Worm (Caenorhabditis elegans) whole organism, midembryonic: Measurements from ENCODE around the gene gba-4.
"Not testable (repeated sequence)": the region's sequence is repeated elsewhere in the genome, so short reads cannot be mapped to it uniquely, and the experiment has no call there.

ENCODE experiments used
- T22C8.4 ChIP-seq: fragments of 200-800 bp; sonication (Bioruptor generic); IDR thresholded peaks from 2 replicates; pipeline ENCODE4 v1.3.6; 2022; ENCODE audit warnings: missing genetic modification characterization, missing compliant biosample characterization
- cog-1 ChIP-seq: sonication (generic microtip); optimal IDR thresholded peaks from 2 replicates; lab custom pipeline; 2016; ENCODE audit warnings: missing genetic modification characterization, missing compliant biosample characterization
- flt-1 ChIP-seq: fragments of 200-800 bp; sonication (Bioruptor generic); IDR thresholded peaks from 2 replicates; pipeline ENCODE4 v1.3.6; 2022; ENCODE audit warnings: missing genetic modification characterization, missing compliant biosample characterization
- klf-2 ChIP-seq: fragments of 200-800 bp; sonication (Bioruptor generic); conservative IDR thresholded peaks from 2 replicates; pipeline ENCODE4 v1.3.6; 2022; ENCODE audit warnings: missing genetic modification reagents, missing genetic modification characterization, missing compliant biosample characterization
- med-1 ChIP-seq: sonication (generic microtip); optimal IDR thresholded peaks from 2 replicates; lab custom pipeline; 2017; ENCODE audit warnings: missing genetic modification characterization, mild to moderate bottlenecking, missing compliant biosample characterization, antibody characterized with exemption, missing genetic modification reagents; ENCODE audit not compliant: insufficient read depth
- ref-1 ChIP-seq: fragments of 200-800 bp; sonication (Bioruptor generic); conservative IDR thresholded peaks from 2 replicates; pipeline ENCODE4 v1.3.6; 2022; ENCODE audit warnings: missing genetic modification reagents, missing genetic modification characterization, missing compliant biosample characterization
- tab-1 ChIP-seq: fragments of 200-800 bp; sonication (Bioruptor generic); IDR thresholded peaks from 2 replicates; pipeline ENCODE4 v1.3.6; 2022; ENCODE audit warnings: missing genetic modification characterization, missing compliant biosample characterization
- ztf-23 ChIP-seq: fragments of 200-800 bp; sonication (Bioruptor generic); IDR thresholded peaks from 2 replicates; pipeline ENCODE4 v1.3.6; 2022; ENCODE audit warnings: missing genetic modification reagents, missing genetic modification characterization, missing compliant biosample characterization
- ztf-29 ChIP-seq: fragments of 200-800 bp; sonication (Bioruptor generic); IDR thresholded peaks from 2 replicates; pipeline ENCODE4 v1.3.6; 2022; ENCODE audit warnings: missing genetic modification reagents, missing genetic modification characterization, missing compliant biosample characterization

gba-4 gene

ce11 chrIV:5350480-5351193 lies at the start of gene gba-4:
TSS of gene gba-4 (minus strand) at chrIV:5350897.
- TF ChIP-seq tab-1 (GFP tag; lab: Robert Waterston, UW); ztf-23 (GFP tag; lab: Robert Waterston, UW); cog-1 (tag; lab: Kevin White, UChicago): not testable (repeated sequence)

ce11 chrIV:5397539-5397938 lies 46.8 kb upstream of the gba-4 start, which contains the start of gene ZK616.2:
TSS of gene ZK616.2 (plus strand) at chrIV:5397839.
- TF ChIP-seq ztf-29 (GFP tag; lab: Robert Waterston, UW) (no peak), med-1 (GFP tag; lab: Kevin White, UChicago) (no peak), ref-1 (GFP tag; lab: Robert Waterston, UW) (no peak), flt-1 (GFP tag; lab: Robert Waterston, UW) (no peak), T22C8.4 (GFP tag; lab: Robert Waterston, UW) (no peak), klf-2 (no peak), cog-1 (tag; lab: Kevin White, UChicago) (no peak), tab-1 (GFP tag; lab: Robert Waterston, UW) (no peak), ztf-23 (GFP tag; lab: Robert Waterston, UW) (no peak)

ce11 chrIV:5396769-5397168 lies 46.1 kb upstream of the gba-4 start, which contains the start of gene ZK616.3:
TSS of gene ZK616.3 (plus strand) at chrIV:5397069.
- TF ChIP-seq tab-1 (GFP tag; lab: Robert Waterston, UW) (no peak), ref-1 (GFP tag; lab: Robert Waterston, UW) (no peak), klf-2 (no peak)

ce11 chrIV:5394687-5395086 lies 44.0 kb upstream of the gba-4 start, which contains the start of the genes perm-3 and swsn-6:
TSS of gene perm-3 (minus strand) at chrIV:5394804.
TSS of gene swsn-6 (plus strand) at chrIV:5395033.
- TF ChIP-seq ztf-23 (GFP tag; lab: Robert Waterston, UW) (no peak), cog-1 (tag; lab: Kevin White, UChicago) (no peak), flt-1 (GFP tag; lab: Robert Waterston, UW) (peak; percentile 66; the same call in 1 of the 2 replicates), klf-2 (no peak), ref-1 (GFP tag; lab: Robert Waterston, UW) (no peak), tab-1 (GFP tag; lab: Robert Waterston, UW) (no peak), ztf-29 (GFP tag; lab: Robert Waterston, UW) (no peak), T22C8.4 (GFP tag; lab: Robert Waterston, UW) (peak; percentile 85; the same call in 1 of the 2 replicates), med-1 (GFP tag; lab: Kevin White, UChicago) (no peak)

DNA sequence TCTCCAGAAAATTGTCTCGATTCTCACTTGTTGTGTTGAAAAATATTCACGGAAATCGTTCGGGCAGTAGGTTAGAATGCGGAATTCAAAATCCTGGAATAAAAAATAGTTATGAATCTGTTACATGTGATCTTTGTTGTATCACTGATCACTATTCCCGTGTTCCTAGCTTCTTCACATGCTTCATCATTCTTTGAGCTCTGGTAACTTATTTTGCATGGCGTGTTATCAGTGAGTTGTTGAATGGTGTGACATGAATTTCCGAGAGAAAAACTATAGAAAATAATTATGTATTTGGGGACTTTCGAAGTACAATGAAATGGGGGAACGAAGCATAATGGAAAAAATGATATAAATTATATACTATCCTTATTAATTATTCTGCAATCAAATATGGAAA lies 42.9 kb upstream of the gba-4 start:
- TF ChIP-seq med-1 (GFP tag; lab: Kevin White, UChicago) = no peak
- TF ChIP-seq flt-1 (GFP tag; lab: Robert Waterston, UW) = no peak
- TF ChIP-seq ztf-29 (GFP tag; lab: Robert Waterston, UW) = no peak
- no peak for TF ChIP-seq tab-1 (GFP tag; lab: Robert Waterston, UW)
- TF ChIP-seq cog-1 (tag; lab: Kevin White, UChicago) = no peak
- no peak for TF ChIP-seq T22C8.4 (GFP tag; lab: Robert Waterston, UW)
- TF ChIP-seq klf-2 = no peak
- no peak for TF ChIP-seq ztf-23 (GFP tag; lab: Robert Waterston, UW)
- no peak for TF ChIP-seq ref-1 (GFP tag; lab: Robert Waterston, UW)

- TF ChIP-seq klf-2 (no peak), ztf-29 (GFP tag; lab: Robert Waterston, UW) (no peak), med-1 (GFP tag; lab: Kevin White, UChicago) (no peak), ztf-23 (GFP tag; lab: Robert Waterston, UW) (no peak)
Observed at ce11 chrIV:5391507-5392057, 40.9 kb upstream of the gba-4 start, which contains the start of the genes htp-1 and ZK616.5. TSS of gene htp-1 (minus strand) at chrIV:5391557. TSS of gene ZK616.5 (plus strand) at chrIV:5391929.

DNA sequence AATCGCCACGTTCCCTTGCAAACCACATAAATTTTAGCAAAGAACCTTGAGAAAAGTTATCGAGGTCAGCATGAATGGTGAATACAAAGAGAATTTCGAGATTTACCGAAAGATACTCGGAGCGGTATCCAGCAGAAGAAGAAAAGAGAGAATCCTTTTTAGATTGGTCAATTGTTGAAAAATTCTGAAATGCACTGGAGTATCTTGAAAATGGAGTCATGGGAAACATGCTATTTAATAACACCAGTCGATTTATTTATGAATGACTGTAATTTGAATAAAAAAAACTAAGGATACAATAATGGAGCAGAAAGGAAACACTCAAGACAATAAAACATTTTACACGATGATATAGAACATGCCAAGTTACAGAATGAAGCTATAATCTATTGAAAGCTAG lies 39.3 kb upstream of the gba-4 start:
- TF ChIP-seq T22C8.4 (GFP tag; lab: Robert Waterston, UW) (no peak), med-1 (GFP tag; lab: Kevin White, UChicago) (no peak), flt-1 (GFP tag; lab: Robert Waterston, UW) (no peak), ztf-23 (GFP tag; lab: Robert Waterston, UW) (no peak), cog-1 (tag; lab: Kevin White, UChicago) (no peak), ref-1 (GFP tag; lab: Robert Waterston, UW) (no peak), klf-2 (no peak), ztf-29 (GFP tag; lab: Robert Waterston, UW) (no peak), tab-1 (GFP tag; lab: Robert Waterston, UW) (no peak)

- TF ChIP-seq flt-1 (GFP tag; lab: Robert Waterston, UW) (no peak), tab-1 (GFP tag; lab: Robert Waterston, UW) (no peak), ztf-29 (GFP tag; lab: Robert Waterston, UW) (no peak), cog-1 (tag; lab: Kevin White, UChicago) (no peak), ref-1 (GFP tag; lab: Robert Waterston, UW) (no peak), klf-2 (no peak), ztf-23 (GFP tag; lab: Robert Waterston, UW) (no peak), med-1 (GFP tag; lab: Kevin White, UChicago) (no peak)
Observed at ce11 chrIV:5388477-5389065, 37.9 kb upstream of the gba-4 start, which contains the start of gene elo-6. TSS of gene elo-6 (minus strand) at chrIV:5388559.

- TF ChIP-seq flt-1 (GFP tag; lab: Robert Waterston, UW) (no peak), ref-1 (GFP tag; lab: Robert Waterston, UW) (no peak), tab-1 (GFP tag; lab: Robert Waterston, UW) (no peak), klf-2 (no peak)
Observed at ce11 chrIV:5385020-5385419, 34.3 kb upstream of the gba-4 start, which contains the start of gene F41H10.12. TSS of gene F41H10.12 (plus strand) at chrIV:5385320.
